Worm (Caenorhabditis elegans) whole organism, L2 larva: Measurements from ENCODE around the gene scl-12.

Experiments used
- ZK546.5 ChIP-seq: sonication (generic microtip); optimal IDR thresholded peaks from 2 replicates; lab custom pipeline; 2017; ENCODE audit warnings: missing biosample characterization, missing genetic modification characterization
- mab-5 ChIP-seq: fragments of 150-350 bp; optimal IDR thresholded peaks from 2 replicates; lab custom pipeline; 2014; ENCODE audit warnings: missing biosample characterization, missing genetic modification characterization
- unc-62 ChIP-seq: fragments of 150-350 bp; optimal IDR thresholded peaks from 2 replicates; lab custom pipeline; 2014; ENCODE audit warnings: missing biosample characterization, missing genetic modification reagents, missing genetic modification characterization

DNA sequence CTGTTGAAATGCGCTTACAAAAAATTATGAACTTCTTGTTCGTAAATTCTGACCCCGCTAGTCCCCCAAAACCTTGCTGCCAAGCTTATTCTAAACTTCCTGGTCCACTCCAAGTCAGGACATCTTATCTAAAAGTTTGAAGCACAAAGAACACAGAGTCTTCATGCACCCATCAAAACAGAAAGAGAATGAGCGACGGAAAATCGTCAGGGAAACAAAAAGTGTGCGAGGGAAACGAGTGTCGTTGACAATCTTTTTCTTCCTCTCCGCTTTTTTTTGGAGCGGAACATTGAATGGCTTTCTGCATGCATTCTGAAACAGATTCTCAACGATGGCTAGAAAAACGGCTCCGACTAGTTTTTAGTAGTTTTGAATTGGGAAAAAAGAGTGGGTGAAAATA lies 12.8 kb downstream of the scl-12 start:
- TF ChIP-seq mab-5 (tag; lab: Kevin White, UChicago) = no peak
- no peak for TF ChIP-seq ZK546.5 (tag; lab: Kevin White, UChicago)
- TF ChIP-seq unc-62 = no peak
